Worm (Caenorhabditis elegans) whole organism, young adult: ENCODE measurements around the gene T28D6.3.

Experiments used
- B0019.2 ChIP-seq: fragments of 200-800 bp; sonication (Bioruptor generic); conservative IDR thresholded peaks from 2 replicates; pipeline ENCODE4 v1.3.6; 2022; ENCODE audit warnings: missing genetic modification reagents, missing genetic modification characterization, missing compliant biosample characterization
- B0336.3 ChIP-seq: fragments of 200-800 bp; sonication (Bioruptor generic); IDR thresholded peaks from 2 replicates; pipeline ENCODE4 v1.3.6; 2022; ENCODE audit warnings: missing genetic modification characterization, missing compliant biosample characterization
- D2030.7 ChIP-seq: fragments of 200-800 bp; sonication (Bioruptor generic); IDR thresholded peaks from 2 replicates; pipeline ENCODE4 v1.3.6; 2022; ENCODE audit warnings: missing genetic modification reagents, missing genetic modification characterization, missing compliant biosample characterization
- F10E7.11 ChIP-seq: sonication (generic microtip); optimal IDR thresholded peaks from 2 replicates; lab custom pipeline; 2017; ENCODE audit warnings: mild to moderate bottlenecking, missing genetic modification characterization, moderate library complexity, missing compliant biosample characterization
- F22D6.2 ChIP-seq: sonication (generic microtip); optimal IDR thresholded peaks from 2 replicates; lab custom pipeline; 2016; ENCODE audit warnings: mild to moderate bottlenecking, missing genetic modification characterization, missing compliant biosample characterization
- F37B4.10 ChIP-seq: fragments of 200-800 bp; sonication (Bioruptor generic); IDR thresholded peaks from 2 replicates; pipeline ENCODE4 v1.3.6; 2022; ENCODE audit warnings: missing genetic modification characterization, missing compliant biosample characterization
- F52B5.7 ChIP-seq: sonication (generic microtip); optimal IDR thresholded peaks from 2 replicates; lab custom pipeline; 2016; ENCODE audit warnings: mild to moderate bottlenecking, missing genetic modification characterization, missing compliant biosample characterization
- T07F8.4 ChIP-seq: sonication (generic microtip); optimal IDR thresholded peaks from 2 replicates; lab custom pipeline; 2016; ENCODE audit warnings: mild to moderate bottlenecking, missing genetic modification characterization, moderate library complexity, missing compliant biosample characterization
- Y53F4B.3 ChIP-seq: fragments of 200-800 bp; sonication (Bioruptor generic); IDR thresholded peaks from 2 replicates; pipeline ENCODE4 v1.3.6; 2022; ENCODE audit warnings: missing genetic modification reagents, missing genetic modification characterization, missing compliant biosample characterization
- Y56A3A.18 ChIP-seq: fragments of 200-800 bp; sonication (Bioruptor generic); IDR thresholded peaks from 2 replicates; pipeline ENCODE4 v1.3.6; 2022; ENCODE audit warnings: missing genetic modification reagents, missing genetic modification characterization, missing compliant biosample characterization
- ZK185.1 ChIP-seq: sonication (generic microtip); optimal IDR thresholded peaks from 2 replicates; lab custom pipeline; 2016; ENCODE audit warnings: mild to moderate bottlenecking, missing genetic modification characterization, missing compliant biosample characterization; ENCODE audit not compliant: poor library complexity, severe bottlenecking
- ama-1 ChIP-seq, 3 experiments: fragments of 150-350 bp in 1 of 3; sonication (generic microtip) in 2 of 3; optimal IDR thresholded peaks; 2 replicates each; lab custom pipeline; 2014 to 2018; ENCODE audit warnings: missing biosample characterization in 2 of 3, missing genetic modification characterization in 2 of 3, missing genetic modification reagents in 2 of 3
- aptf-2 ChIP-seq: fragments of 200-800 bp; sonication (Bioruptor generic); conservative IDR thresholded peaks from 2 replicates; pipeline ENCODE4 v1.3.6; 2022; ENCODE audit warnings: missing genetic modification reagents, missing genetic modification characterization, missing compliant biosample characterization
- athp-1 ChIP-seq: sonication (generic microtip); optimal IDR thresholded peaks from 2 replicates; lab custom pipeline; 2017; ENCODE audit warnings: mild to moderate bottlenecking, missing genetic modification characterization, missing compliant biosample characterization
- attf-5 ChIP-seq: fragments of 200-800 bp; sonication (Bioruptor generic); optimal IDR thresholded peaks from 2 replicates; lab custom pipeline; 2018; ENCODE audit warnings: mild to moderate bottlenecking, missing genetic modification characterization, missing compliant biosample characterization
- ceh-27 ChIP-seq: fragments of 200-800 bp; sonication (Bioruptor generic); optimal IDR thresholded peaks from 2 replicates; lab custom pipeline; 2018; ENCODE audit warnings: mild to moderate bottlenecking, missing genetic modification characterization, moderate library complexity, missing compliant biosample characterization
- die-1 ChIP-seq: sonication (generic microtip); optimal IDR thresholded peaks from 2 replicates; lab custom pipeline; 2016; ENCODE audit warnings: missing genotype, mild to moderate bottlenecking, missing genetic modification characterization, missing compliant biosample characterization
- dpl-1 ChIP-seq: fragments of 150-350 bp; optimal IDR thresholded peaks from 2 replicates; lab custom pipeline; 2014; ENCODE audit warnings: missing biosample characterization, missing genetic modification reagents, missing genetic modification characterization
- egl-44 ChIP-seq: fragments of 200-800 bp; sonication (Bioruptor generic); IDR thresholded peaks from 2 replicates; pipeline ENCODE4 v1.3.6; 2022; ENCODE audit warnings: missing genetic modification reagents, missing genetic modification characterization, missing compliant biosample characterization
- ets-4 ChIP-seq: fragments of 200-800 bp; sonication (Bioruptor generic); optimal IDR thresholded peaks from 2 replicates; lab custom pipeline; 2018; ENCODE audit warnings: mild to moderate bottlenecking, missing genetic modification characterization, missing compliant biosample characterization
- fkh-3 ChIP-seq: sonication (generic microtip); optimal IDR thresholded peaks from 2 replicates; lab custom pipeline; 2016; ENCODE audit warnings: mild to moderate bottlenecking, missing genetic modification characterization, missing compliant biosample characterization
- hlh-12 ChIP-seq: sonication (generic microtip); optimal IDR thresholded peaks from 2 replicates; lab custom pipeline; 2016; ENCODE audit warnings: missing genetic modification characterization, missing compliant biosample characterization
- hmg-1.2 ChIP-seq: fragments of 200-800 bp; sonication (Bioruptor generic); IDR thresholded peaks from 2 replicates; pipeline ENCODE4 v1.3.6; 2022; ENCODE audit warnings: missing genetic modification reagents, missing genetic modification characterization, missing compliant biosample characterization
- hsf-1 ChIP-seq: fragments of 200-800 bp; sonication (Bioruptor generic); IDR thresholded peaks from 2 replicates; pipeline ENCODE4 v1.3.6; 2022; ENCODE audit warnings: missing genetic modification reagents, missing genetic modification characterization, missing compliant biosample characterization
- lin-26 ChIP-seq: fragments of 200-800 bp; sonication (Bioruptor generic); IDR thresholded peaks from 2 replicates; pipeline ENCODE4 v1.3.6; 2022; ENCODE audit warnings: missing genetic modification reagents, missing genetic modification characterization, missing compliant biosample characterization
- lin-40 ChIP-seq: sonication (generic microtip); optimal IDR thresholded peaks from 2 replicates; lab custom pipeline; 2016; ENCODE audit warnings: missing genetic modification characterization, mild to moderate bottlenecking, missing compliant biosample characterization, missing genotype, missing genetic modification reagents
- lin-54 ChIP-seq: fragments of 200-800 bp; sonication (Bioruptor generic); optimal IDR thresholded peaks from 2 replicates; lab custom pipeline; 2018; ENCODE audit warnings: mild to moderate bottlenecking, missing genetic modification characterization, missing compliant biosample characterization
- lsy-27 ChIP-seq: sonication (generic microtip); optimal IDR thresholded peaks from 2 replicates; lab custom pipeline; 2017; ENCODE audit warnings: missing genetic modification characterization, mild to moderate bottlenecking, missing compliant biosample characterization, antibody characterized with exemption, missing genotype, borderline replicate concordance; ENCODE audit not compliant: insufficient read depth
- madf-10 ChIP-seq: sonication (generic microtip); optimal IDR thresholded peaks from 2 replicates; lab custom pipeline; 2016; ENCODE audit warnings: mild to moderate bottlenecking, missing genetic modification characterization, missing compliant biosample characterization
- madf-6 ChIP-seq: fragments of 200-800 bp; sonication (Bioruptor generic); IDR thresholded peaks from 2 replicates; pipeline ENCODE4 v1.3.6; 2022; ENCODE audit warnings: missing genetic modification reagents, missing genetic modification characterization, missing compliant biosample characterization
- mcd-1 ChIP-seq: fragments of 200-800 bp; sonication (Bioruptor generic); IDR thresholded peaks from 2 replicates; pipeline ENCODE4 v1.3.6; 2022; ENCODE audit warnings: missing genetic modification reagents, missing genetic modification characterization, missing compliant biosample characterization
- mel-28 ChIP-seq: sonication (generic microtip); optimal IDR thresholded peaks from 2 replicates; lab custom pipeline; 2016; ENCODE audit warnings: borderline replicate concordance, mild to moderate bottlenecking, missing genetic modification characterization, missing compliant biosample characterization
- nfya-1 ChIP-seq: sonication (generic microtip); optimal IDR thresholded peaks from 2 replicates; lab custom pipeline; 2017; ENCODE audit warnings: antibody characterized with exemption, missing compliant biosample characterization, missing genetic modification characterization, borderline replicate concordance; ENCODE audit not compliant: insufficient read depth
- nfya-2 ChIP-seq: fragments of 200-800 bp; sonication (Bioruptor generic); IDR thresholded peaks from 2 replicates; pipeline ENCODE4 v1.3.6; 2022; ENCODE audit warnings: missing genetic modification reagents, missing genetic modification characterization, missing compliant biosample characterization
- nhr-120 ChIP-seq: fragments of 200-800 bp; sonication (Bioruptor generic); IDR thresholded peaks from 2 replicates; pipeline ENCODE4 v1.3.6; 2022; ENCODE audit warnings: missing genetic modification characterization, missing compliant biosample characterization
- nhr-27 ChIP-seq: fragments of 200-800 bp; sonication (Bioruptor generic); optimal IDR thresholded peaks from 2 replicates; lab custom pipeline; 2018; ENCODE audit warnings: mild to moderate bottlenecking, missing genetic modification characterization, moderate library complexity, missing compliant biosample characterization
- rpc-1 ChIP-seq, 2 experiments: fragments of 150-350 bp in 1 of 2; sonication (generic microtip) in 1 of 2; optimal IDR thresholded peaks; 2 replicates each; lab custom pipeline; 2014 to 2018; ENCODE audit warnings: missing biosample characterization in 1 of 2, missing genetic modification characterization in 1 of 2, missing genetic modification reagents in 1 of 2, missing genotype in 1 of 2
- sea-2 ChIP-seq: fragments of 200-800 bp; sonication (Bioruptor generic); IDR thresholded peaks from 2 replicates; pipeline ENCODE4 v1.3.6; 2022; ENCODE audit warnings: missing genetic modification characterization, missing compliant biosample characterization
- snpc-1.3 ChIP-seq: sonication (generic microtip); optimal IDR thresholded peaks from 2 replicates; lab custom pipeline; 2017; ENCODE audit warnings: missing genetic modification characterization, mild to moderate bottlenecking, missing compliant biosample characterization, antibody characterized with exemption, moderate library complexity, missing genotype, missing genetic modification reagents; ENCODE audit not compliant: insufficient read depth
- snpc-4 ChIP-seq, 5 experiments: fragments of 150-350 bp in 1 of 5; sonication (generic microtip) in 4 of 5; optimal IDR thresholded peaks; 2 replicates each; lab custom pipeline; 2014 to 2018; ENCODE audit warnings: missing genetic modification characterization in 5 of 5, missing biosample characterization in 3 of 5, antibody characterized with exemption in 2 of 5, mild to moderate bottlenecking in 2 of 5, missing compliant biosample characterization in 2 of 5, missing genotype in 2 of 5, moderate library complexity in 2 of 5, missing genetic modification reagents in 1 of 5
- tbp1 ChIP-seq: fragments of 200-800 bp; sonication (Bioruptor generic); optimal IDR thresholded peaks from 2 replicates; lab custom pipeline; 2018; ENCODE audit warnings: mild to moderate bottlenecking, missing genetic modification characterization, missing compliant biosample characterization
- tbx-9 ChIP-seq: sonication (generic microtip); optimal IDR thresholded peaks from 2 replicates; lab custom pipeline; 2016; ENCODE audit warnings: borderline replicate concordance, missing genetic modification characterization, inconsistent platforms, missing compliant biosample characterization
- unc-62 ChIP-seq: fragments of 150-350 bp; optimal IDR thresholded peaks from 2 replicates; lab custom pipeline; 2014; ENCODE audit warnings: missing biosample characterization, missing genetic modification reagents, missing genetic modification characterization
- ztf-18 ChIP-seq: sonication (generic microtip); optimal IDR thresholded peaks from 2 replicates; lab custom pipeline; 2016; ENCODE audit warnings: missing genotype, mild to moderate bottlenecking, missing genetic modification characterization, missing compliant biosample characterization
- ztf-28 ChIP-seq: fragments of 200-800 bp; sonication (Bioruptor generic); IDR thresholded peaks from 2 replicates; pipeline ENCODE4 v1.3.6; 2022; ENCODE audit warnings: missing genetic modification reagents, missing genetic modification characterization, missing compliant biosample characterization

Gene T28D6.3

ce11 chrIII:11352840-11353239 is 13.7 kb upstream of the T28D6.3 start (continued):
- TF ChIP-seq aptf-2 (GFP tag; lab: Robert Waterston, UW): no peak
- peak; percentile 41 for TF ChIP-seq ceh-27
- no peak for TF ChIP-seq unc-62 (GFP tag; lab: Kevin White, UChicago)
- TF ChIP-seq ztf-18 (tag; lab: Kevin White, UChicago): peak; percentile 29
- peak; percentile 73 for TF ChIP-seq D2030.7 (GFP tag; lab: Robert Waterston, UW)
- peak; percentile 57 for TF ChIP-seq hmg-1.2
- TF ChIP-seq tbp1 (GFP tag; lab: Kevin White, UChicago): peak; percentile 90
- TF ChIP-seq madf-6 (GFP tag; lab: Robert Waterston, UW): 0 out of 2 replicates have a peak, but pooled peaks have one; percentile 33
- no peak for TF ChIP-seq F10E7.11
- TF ChIP-seq mcd-1 (GFP tag; lab: Robert Waterston, UW): 0 out of 2 replicates have a peak, but pooled peaks have one; percentile 24
- peak; percentile 26; the same call in 1 of the 2 replicates for TF ChIP-seq B0336.3
- peak; percentile 15 for TF ChIP-seq die-1 (tag; lab: Kevin White, UChicago)
- TF ChIP-seq Y56A3A.18 (GFP tag; lab: Robert Waterston, UW): 0 out of 2 replicates have a peak, but pooled peaks have one; percentile 54
- TF ChIP-seq ets-4 (GFP tag; lab: Kevin White, UChicago): no peak
- TF ChIP-seq hlh-12 (tag; lab: Kevin White, UChicago): no peak
- TF ChIP-seq ama-1 (optimal IDR thresholded peaks at IDR 0.05; lab: Kevin White, UChicago): no peak
- TF ChIP-seq ama-1 (GFP tag; optimal IDR thresholded peaks at IDR 0.05; lab: Kevin White, UChicago): peak in 1 of 2 experiments; percentile 51

DNA sequence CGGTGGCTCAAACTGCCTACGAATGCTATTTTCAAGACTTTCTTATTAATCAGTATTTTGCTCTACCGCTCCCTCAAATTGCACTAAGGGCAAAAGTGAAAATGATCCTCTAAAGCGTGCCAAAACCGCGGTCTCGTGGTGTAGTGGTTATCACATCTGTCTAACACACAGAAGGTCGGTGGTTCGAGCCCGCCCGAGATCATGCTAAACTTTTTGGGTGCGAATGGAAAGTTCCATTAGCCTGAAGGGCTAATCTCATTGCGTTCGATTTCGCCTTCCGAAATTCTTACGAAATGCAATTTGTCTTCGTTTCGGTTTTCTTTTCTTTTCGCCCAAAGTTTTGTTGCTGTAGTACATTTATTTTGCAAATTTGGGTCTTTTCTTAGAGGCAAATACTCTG is 13.1 kb upstream of the T28D6.3 start:
- TF ChIP-seq Y53F4B.3 (GFP tag; lab: Robert Waterston, UW) (no peak), ztf-28 (no peak), T07F8.4 (tag; lab: Kevin White, UChicago) (no peak), lsy-27 (tag; lab: Kevin White, UChicago) (peak; percentile 58), F37B4.10 (GFP tag; lab: Robert Waterston, UW) (no peak), rpc-1 (optimal IDR thresholded peaks at IDR 0.05; lab: Kevin White, UChicago) (peak; percentile 65), rpc-1 (tag; optimal IDR thresholded peaks at IDR 0.05; lab: Kevin White, UChicago) (peak; percentile 72), nfya-2 (GFP tag; lab: Robert Waterston, UW) (no peak), B0019.2 (GFP tag; lab: Robert Waterston, UW) (no peak), tbp1 (GFP tag; lab: Kevin White, UChicago) (peak; percentile 86), attf-5 (GFP tag; lab: Kevin White, UChicago) (peak; percentile 3), fkh-3 (tag; lab: Kevin White, UChicago) (no peak), F22D6.2 (no peak), dpl-1 (no peak), mel-28 (no peak), B0336.3 (no peak), lin-26 (peak; percentile 81), F10E7.11 (no peak), snpc-1.3 (tag; lab: Kevin White, UChicago) (peak; percentile 19), F52B5.7 (tag; lab: Kevin White, UChicago) (peak; percentile 51), mcd-1 (GFP tag; lab: Robert Waterston, UW) (0 out of 2 replicates have a peak, but pooled peaks have one; percentile 20), sea-2 (GFP tag; lab: Robert Waterston, UW) (no peak), die-1 (tag; lab: Kevin White, UChicago) (peak; percentile 21), snpc-4 (GFP tag; optimal IDR thresholded peaks at IDR 0.05; lab: Kevin White, UChicago) (no peak), snpc-4 (tag; optimal IDR thresholded peaks at IDR 0.05; lab: Kevin White, UChicago) (peak in 2 of 4 experiments; percentile 56 to 61), nhr-120 (GFP tag; lab: Robert Waterston, UW) (no peak), hsf-1 (GFP tag; lab: Robert Waterston, UW) (no peak), egl-44 (GFP tag; lab: Robert Waterston, UW) (0 out of 2 replicates have a peak, but pooled peaks have one; percentile 16), tbx-9 (no peak), ZK185.1 (tag; lab: Kevin White, UChicago) (peak; percentile 16), nfya-1 (tag; lab: Kevin White, UChicago) (no peak), athp-1 (no peak), nhr-27 (tag; lab: Kevin White, UChicago) (no peak), lin-40 (tag; lab: Kevin White, UChicago) (no peak), madf-10 (peak; percentile 4), lin-54 (GFP tag; lab: Kevin White, UChicago) (peak; percentile 29)
